Fruit fly (Drosophila melanogaster) Kc167 (cell line): ENCODE measurements around the gene Syx5.

Experiments
- Myc ChIP-seq: fragments of >200 bp; optimal IDR thresholded peaks from 2 replicates; lab custom pipeline; 2017; ENCODE audit warnings: missing external identifiers
- Sin3A ChIP-seq: fragments of >200 bp; optimal IDR thresholded peaks from 2 replicates; lab custom pipeline; 2018; ENCODE audit warnings: missing external identifiers
- h ChIP-seq: fragments of >200 bp; optimal IDR thresholded peaks from 3 replicates; lab custom pipeline; 2018; ENCODE audit warnings: missing external identifiers
- insv ChIP-seq: fragments of >200 bp; optimal IDR thresholded peaks from 3 replicates; lab custom pipeline; 2018; ENCODE audit warnings: missing external identifiers
- psq ChIP-seq: fragments of >200 bp; optimal IDR thresholded peaks from 2 replicates; lab custom pipeline; 2017; ENCODE audit warnings: missing external identifiers
- ttk ChIP-seq: sonication (Bioruptor generic); optimal IDR thresholded peaks from 2 replicates; lab custom pipeline; 2017; ENCODE audit warnings: missing external identifiers

dm6 chr2L:16268107-16268539, 39.0 kb upstream of the Syx5 start:
- TF ChIP-seq psq (no peak), h (lab: Kevin White, UChicago) (no peak), Sin3A (lab: Kevin White, UChicago) (no peak), ttk (lab: Kevin White, UChicago) (no peak), insv (no peak), Myc (no peak)
